Worm (Caenorhabditis elegans) whole organism, mixed stage, embryonic: ENCODE results near the gene best-9.

Experiments used
- lin-13 ChIP-seq: fragments of 150-350 bp; optimal IDR thresholded peaks from 2 replicates; lab custom pipeline; 2014; ENCODE audit warnings: missing biosample characterization, missing genetic modification characterization
- lsy-2 ChIP-seq: fragments of 150-350 bp; optimal IDR thresholded peaks from 2 replicates; lab custom pipeline; 2014; ENCODE audit warnings: missing biosample characterization, missing genetic modification characterization
- mab-5 ChIP-seq: fragments of 150-350 bp; optimal IDR thresholded peaks from 2 replicates; lab custom pipeline; 2014; ENCODE audit warnings: missing biosample characterization, missing genetic modification characterization
- nhr-12 ChIP-seq: fragments of 150-350 bp; optimal IDR thresholded peaks from 2 replicates; lab custom pipeline; 2014; ENCODE audit warnings: missing biosample characterization, missing genetic modification characterization
- nhr-237 ChIP-seq: fragments of 150-350 bp; optimal IDR thresholded peaks from 2 replicates; lab custom pipeline; 2014; ENCODE audit warnings: missing biosample characterization, missing genetic modification characterization
- nhr-76 ChIP-seq: sonication (generic microtip); optimal IDR thresholded peaks from 2 replicates; lab custom pipeline; 2017; ENCODE audit warnings: missing biosample characterization, missing genetic modification characterization
- unc-39 ChIP-seq: fragments of 150-350 bp; optimal IDR thresholded peaks from 2 replicates; lab custom pipeline; 2014; ENCODE audit warnings: missing biosample characterization, missing genetic modification characterization
- zip-8 ChIP-seq: fragments of 150-350 bp; optimal IDR thresholded peaks from 2 replicates; lab custom pipeline; 2014; ENCODE audit warnings: missing biosample characterization, missing genetic modification characterization

DNA sequence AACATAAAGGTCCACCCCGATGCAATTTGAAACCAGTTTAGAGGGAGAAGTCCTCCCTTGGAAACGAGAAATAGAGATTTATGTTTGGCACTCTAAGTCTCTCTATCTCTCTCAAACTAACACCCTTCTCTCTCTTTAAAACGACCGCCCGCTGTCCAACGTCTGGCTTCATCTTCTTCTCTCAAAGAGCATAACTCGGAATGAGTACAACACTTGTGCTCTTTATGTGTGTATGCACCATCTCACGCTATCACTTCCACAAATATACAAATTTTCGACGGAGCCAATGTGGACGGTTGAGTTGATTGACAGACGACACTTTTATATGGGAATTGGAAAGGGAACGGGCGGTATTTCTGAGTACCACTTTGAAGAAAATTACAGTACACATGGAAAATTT is 13.8 kb downstream of the best-9 start:
- TF ChIP-seq lsy-2 (no peak), unc-39 (no peak), zip-8 (tag; lab: Kevin White, UChicago) (no peak), nhr-237 (tag; lab: Kevin White, UChicago) (no peak), nhr-12 (tag; lab: Kevin White, UChicago) (no peak), mab-5 (tag; lab: Kevin White, UChicago) (no peak), lin-13 (tag; lab: Kevin White, UChicago) (no peak), nhr-76 (no peak)
